Worm (Caenorhabditis elegans): Measurements from ENCODE around the gene glb-31.

The glb-31 gene

ce11 chrII:1258634-1259033 lies 42.8 kb downstream of the glb-31 start, which contains the start of gene clpr-2:
Gene clpr-2, plus strand, starts transcription at chrII:1258934.
- no peak for TF ChIP-seq ztf-23 (GFP tag; IDR thresholded peaks at IDR 0.05)
- no peak for TF ChIP-seq T22C8.4 (GFP tag; IDR thresholded peaks at IDR 0.05)
- TF ChIP-seq cog-1 (tag; optimal IDR thresholded peaks at IDR 0.05) = no peak
- TF ChIP-seq ztf-29 (GFP tag; IDR thresholded peaks at IDR 0.05) = no peak
- no peak for TF ChIP-seq klf-2 (GFP tag; conservative IDR thresholded peaks at IDR 0.05)
- no peak for TF ChIP-seq ref-1 (GFP tag; conservative IDR thresholded peaks at IDR 0.05)
- TF ChIP-seq flt-1 (GFP tag; IDR thresholded peaks at IDR 0.05) = no peak
- TF ChIP-seq med-1 (GFP tag; optimal IDR thresholded peaks at IDR 0.05; ENCODE audit: insufficient read depth) = no peak
- no peak for TF ChIP-seq tab-1 (GFP tag; IDR thresholded peaks at IDR 0.05)

- no peak for TF ChIP-seq cog-1 (tag; optimal IDR thresholded peaks at IDR 0.05)
- no peak for TF ChIP-seq flt-1 (GFP tag; IDR thresholded peaks at IDR 0.05)
- TF ChIP-seq tab-1 (GFP tag; IDR thresholded peaks at IDR 0.05) = no peak
- TF ChIP-seq ztf-23 (GFP tag; IDR thresholded peaks at IDR 0.05) = no peak
- TF ChIP-seq ref-1 (GFP tag; conservative IDR thresholded peaks at IDR 0.05) = no peak
- no peak for TF ChIP-seq ztf-29 (GFP tag; IDR thresholded peaks at IDR 0.05)
- TF ChIP-seq med-1 (GFP tag; optimal IDR thresholded peaks at IDR 0.05; ENCODE audit: insufficient read depth) = no peak
- no peak for TF ChIP-seq klf-2 (GFP tag; conservative IDR thresholded peaks at IDR 0.05)
- no peak for TF ChIP-seq T22C8.4 (GFP tag; IDR thresholded peaks at IDR 0.05)
Measured at ce11 chrII:1256742-1257141, 44.7 kb downstream of the glb-31 start.

ce11 chrII:1255637-1256036 lies 45.8 kb downstream of the glb-31 start, which contains the start of gene clec-119:
Gene clec-119, plus strand, starts transcription at chrII:1255937.
- TF ChIP-seq flt-1 (GFP tag; IDR thresholded peaks at IDR 0.05) (no peak), ztf-29 (GFP tag; IDR thresholded peaks at IDR 0.05) (no peak), ref-1 (GFP tag; conservative IDR thresholded peaks at IDR 0.05) (no peak), med-1 (GFP tag; optimal IDR thresholded peaks at IDR 0.05; ENCODE audit: insufficient read depth) (no peak), ztf-23 (GFP tag; IDR thresholded peaks at IDR 0.05) (no peak), klf-2 (GFP tag; conservative IDR thresholded peaks at IDR 0.05) (no peak), tab-1 (GFP tag; IDR thresholded peaks at IDR 0.05) (no peak), cog-1 (tag; optimal IDR thresholded peaks at IDR 0.05) (no peak), T22C8.4 (GFP tag; IDR thresholded peaks at IDR 0.05) (no peak)

DNA sequence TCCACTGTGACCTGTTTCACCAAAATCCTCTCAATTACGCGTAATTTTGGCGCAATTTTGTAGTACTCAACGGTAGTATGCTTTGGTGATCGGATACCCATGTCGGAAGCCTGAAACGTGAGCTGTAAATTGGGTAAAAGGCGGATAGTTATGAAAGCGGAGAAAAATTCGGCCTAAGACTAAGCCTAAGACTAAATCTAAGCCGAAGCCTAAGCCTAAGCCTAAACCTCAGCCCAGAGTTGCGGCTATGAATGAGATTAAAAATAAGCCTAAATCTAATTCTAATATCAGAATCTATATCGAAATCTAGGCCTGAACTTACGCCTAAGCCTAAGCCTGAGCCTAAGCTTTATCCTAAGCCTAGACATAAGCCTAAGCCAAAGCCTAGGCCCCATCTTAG lies 49.2 kb downstream of the glb-31 start, which contains the start of gene lin-42:
Gene lin-42 (minus strand): TSS at position 101 of the 400 bp plus-strand sequence.
- TF ChIP-seq ref-1 (GFP tag; conservative IDR thresholded peaks at IDR 0.05) (no peak), cog-1 (tag; optimal IDR thresholded peaks at IDR 0.05) (no peak), T22C8.4 (GFP tag; IDR thresholded peaks at IDR 0.05) (no peak), flt-1 (GFP tag; IDR thresholded peaks at IDR 0.05) (no peak), ztf-23 (GFP tag; IDR thresholded peaks at IDR 0.05) (no peak), tab-1 (GFP tag; IDR thresholded peaks at IDR 0.05) (no peak), med-1 (GFP tag; optimal IDR thresholded peaks at IDR 0.05; ENCODE audit: insufficient read depth) (no peak), ztf-29 (GFP tag; IDR thresholded peaks at IDR 0.05) (no peak), klf-2 (GFP tag; conservative IDR thresholded peaks at IDR 0.05) (no peak)
